Worm (Caenorhabditis elegans) whole organism, young adult: ENCODE measurements around the gene F41F3.3.
A peak's percentile ranks its signal among the peaks of the same experiment; 100 is the strongest.

Experiments
- B0336.3 ChIP-seq: fragments of 200-800 bp; sonication (Bioruptor generic); IDR thresholded peaks from 2 replicates; pipeline ENCODE4 v1.3.6; 2022; ENCODE audit warnings: missing genetic modification characterization, missing compliant biosample characterization
- F37B4.10 ChIP-seq: fragments of 200-800 bp; sonication (Bioruptor generic); IDR thresholded peaks from 2 replicates; pipeline ENCODE4 v1.3.6; 2022; ENCODE audit warnings: missing genetic modification characterization, missing compliant biosample characterization
- F39B2.1 ChIP-seq: fragments of 200-800 bp; sonication (Bioruptor generic); IDR thresholded peaks from 2 replicates; pipeline ENCODE4 v1.3.6; 2022; ENCODE audit warnings: missing genetic modification reagents, missing genetic modification characterization, missing compliant biosample characterization
- F49E8.2 ChIP-seq: sonication (generic microtip); optimal IDR thresholded peaks from 3 replicates; lab custom pipeline; 2017; ENCODE audit warnings: missing genetic modification characterization, mild to moderate bottlenecking, missing compliant biosample characterization, antibody characterized with exemption, moderate library complexity; ENCODE audit not compliant: insufficient read depth
- F57A8.1 ChIP-seq: fragments of 200-800 bp; sonication (Bioruptor generic); optimal IDR thresholded peaks from 2 replicates; lab custom pipeline; 2018; ENCODE audit warnings: mild to moderate bottlenecking, missing genetic modification characterization, moderate library complexity, missing compliant biosample characterization
- K11D2.4 ChIP-seq: fragments of 200-800 bp; sonication (Bioruptor generic); IDR thresholded peaks from 2 replicates; pipeline ENCODE4 v1.3.6; 2022; ENCODE audit warnings: missing genetic modification reagents, missing genetic modification characterization, missing compliant biosample characterization
- Y53G8AR.9 ChIP-seq: fragments of 200-800 bp; sonication (Bioruptor generic); conservative IDR thresholded peaks from 2 replicates; pipeline ENCODE4 v1.3.6; 2022; ENCODE audit warnings: missing genetic modification reagents, missing genetic modification characterization, missing compliant biosample characterization
- Y79H2A.3 ChIP-seq: fragments of 200-800 bp; sonication (Bioruptor generic); conservative IDR thresholded peaks from 2 replicates; pipeline ENCODE4 v1.3.6; 2022; ENCODE audit warnings: missing genetic modification reagents, missing genetic modification characterization, missing compliant biosample characterization
- ama-1 ChIP-seq, 3 experiments: fragments of 150-350 bp in 1 of 3; sonication (generic microtip) in 2 of 3; optimal IDR thresholded peaks; 2 replicates each; lab custom pipeline; 2014 to 2018; ENCODE audit warnings: missing biosample characterization in 2 of 3, missing genetic modification characterization in 2 of 3, missing genetic modification reagents in 2 of 3
- aptf-3 ChIP-seq: fragments of 200-800 bp; sonication (Bioruptor generic); IDR thresholded peaks from 2 replicates; pipeline ENCODE4 v1.3.6; 2022; ENCODE audit warnings: missing genetic modification characterization, missing compliant biosample characterization
- atf-7 ChIP-seq: sonication (generic microtip); optimal IDR thresholded peaks from 2 replicates; lab custom pipeline; 2017; ENCODE audit warnings: mild to moderate bottlenecking, missing genetic modification characterization, missing compliant biosample characterization
- attf-6 ChIP-seq: fragments of 200-800 bp; sonication (Bioruptor generic); IDR thresholded peaks from 2 replicates; pipeline ENCODE4 v1.3.6; 2022; ENCODE audit warnings: missing genetic modification reagents, missing genetic modification characterization, missing compliant biosample characterization
- cebp-1 ChIP-seq, 2 experiments: fragments of 200-800 bp in 1 of 2; sonication (Bioruptor generic) in 1 of 2; sonication (generic microtip) in 1 of 2; IDR thresholded peaks in 1 of 2; optimal IDR thresholded peaks in 1 of 2; 2 replicates each; pipeline versions ENCODE4 v1.3.6 to Lab custom; 2017 to 2022; ENCODE audit warnings: missing compliant biosample characterization in 2 of 2, missing genetic modification characterization in 2 of 2, mild to moderate bottlenecking in 1 of 2, missing genetic modification reagents in 1 of 2, moderate library complexity in 1 of 2
- chd-7 ChIP-seq: sonication (generic microtip); optimal IDR thresholded peaks from 2 replicates; lab custom pipeline; 2016; ENCODE audit warnings: mild to moderate bottlenecking, missing genetic modification characterization, moderate library complexity, missing compliant biosample characterization
- die-1 ChIP-seq: sonication (generic microtip); optimal IDR thresholded peaks from 2 replicates; lab custom pipeline; 2016; ENCODE audit warnings: missing genotype, mild to moderate bottlenecking, missing genetic modification characterization, missing compliant biosample characterization
- dpff-1 ChIP-seq: sonication (generic microtip); optimal IDR thresholded peaks from 2 replicates; lab custom pipeline; 2017; ENCODE audit warnings: mild to moderate bottlenecking, missing genetic modification characterization, missing compliant biosample characterization
- efl-1 ChIP-seq: fragments of 150-350 bp; optimal IDR thresholded peaks from 2 replicates; lab custom pipeline; 2014; ENCODE audit warnings: missing biosample characterization, missing genetic modification reagents, missing genetic modification characterization
- him-1 ChIP-seq: sonication (generic microtip); optimal IDR thresholded peaks from 2 replicates; lab custom pipeline; 2016; ENCODE audit warnings: missing genotype, missing genetic modification reagents, missing genetic modification characterization, missing compliant biosample characterization
- hmg-1.2 ChIP-seq: fragments of 200-800 bp; sonication (Bioruptor generic); IDR thresholded peaks from 2 replicates; pipeline ENCODE4 v1.3.6; 2022; ENCODE audit warnings: missing genetic modification reagents, missing genetic modification characterization, missing compliant biosample characterization
- lag-1 ChIP-seq: fragments of 200-800 bp; sonication (Bioruptor generic); IDR thresholded peaks from 2 replicates; pipeline ENCODE4 v1.3.6; 2022; ENCODE audit warnings: missing genetic modification reagents, missing genetic modification characterization, missing compliant biosample characterization
- let-607 ChIP-seq, 2 experiments: fragments of 200-800 bp in 1 of 2; sonication (Bioruptor generic) in 1 of 2; sonication (generic microtip) in 1 of 2; optimal IDR thresholded peaks; 2 replicates each; lab custom pipeline; 2016 to 2018; ENCODE audit warnings: mild to moderate bottlenecking in 2 of 2, missing compliant biosample characterization in 2 of 2, missing genetic modification characterization in 2 of 2, moderate library complexity in 2 of 2, missing genotype in 1 of 2
- lin-26 ChIP-seq: fragments of 200-800 bp; sonication (Bioruptor generic); IDR thresholded peaks from 2 replicates; pipeline ENCODE4 v1.3.6; 2022; ENCODE audit warnings: missing genetic modification reagents, missing genetic modification characterization, missing compliant biosample characterization
- lin-40 ChIP-seq: sonication (generic microtip); optimal IDR thresholded peaks from 2 replicates; lab custom pipeline; 2016; ENCODE audit warnings: missing genetic modification characterization, mild to moderate bottlenecking, missing compliant biosample characterization, missing genotype, missing genetic modification reagents
- lir-1 ChIP-seq: fragments of 200-800 bp; sonication (Bioruptor generic); conservative IDR thresholded peaks from 2 replicates; pipeline ENCODE4 v1.3.6; 2022; ENCODE audit warnings: missing genetic modification reagents, missing genetic modification characterization, missing compliant biosample characterization
- madf-3 ChIP-seq: fragments of 200-800 bp; sonication (Bioruptor generic); IDR thresholded peaks from 2 replicates; pipeline ENCODE4 v1.3.6; 2022; ENCODE audit warnings: missing genetic modification reagents, missing genetic modification characterization, missing compliant biosample characterization
- mcd-1 ChIP-seq: fragments of 200-800 bp; sonication (Bioruptor generic); IDR thresholded peaks from 2 replicates; pipeline ENCODE4 v1.3.6; 2022; ENCODE audit warnings: missing genetic modification reagents, missing genetic modification characterization, missing compliant biosample characterization
- mes-4 ChIP-seq: sonication (generic microtip); optimal IDR thresholded peaks from 2 replicates; lab custom pipeline; 2016; ENCODE audit warnings: missing genotype, missing genetic modification characterization, missing compliant biosample characterization
- mxl-1 ChIP-seq: sonication (generic microtip); optimal IDR thresholded peaks from 2 replicates; lab custom pipeline; 2016; ENCODE audit warnings: missing genetic modification characterization, missing compliant biosample characterization
- nfyb-1 ChIP-seq: fragments of 200-800 bp; sonication (Bioruptor generic); IDR thresholded peaks from 2 replicates; pipeline ENCODE4 v1.3.6; 2022; ENCODE audit warnings: missing genetic modification reagents, missing genetic modification characterization, missing compliant biosample characterization
- nhr-120 ChIP-seq: fragments of 200-800 bp; sonication (Bioruptor generic); IDR thresholded peaks from 2 replicates; pipeline ENCODE4 v1.3.6; 2022; ENCODE audit warnings: missing genetic modification characterization, missing compliant biosample characterization
- nhr-27 ChIP-seq: fragments of 200-800 bp; sonication (Bioruptor generic); optimal IDR thresholded peaks from 2 replicates; lab custom pipeline; 2018; ENCODE audit warnings: mild to moderate bottlenecking, missing genetic modification characterization, moderate library complexity, missing compliant biosample characterization
- nhr-80 ChIP-seq: sonication (generic microtip); optimal IDR thresholded peaks from 2 replicates; lab custom pipeline; 2016; ENCODE audit warnings: missing genetic modification characterization, missing compliant biosample characterization
- rec-8 ChIP-seq, 2 experiments: sonication (generic microtip); optimal IDR thresholded peaks; 2 replicates each; lab custom pipeline; 2016; ENCODE audit warnings: mild to moderate bottlenecking in 2 of 2, missing genetic modification characterization in 2 of 2, missing genetic modification reagents in 2 of 2, missing genotype in 2 of 2, missing biosample characterization in 1 of 2, missing compliant biosample characterization in 1 of 2, moderate library complexity in 1 of 2
- repo-1 ChIP-seq: sonication (generic microtip); optimal IDR thresholded peaks from 2 replicates; lab custom pipeline; 2017; ENCODE audit warnings: mild to moderate bottlenecking, missing genetic modification characterization, missing compliant biosample characterization
- rpc-1 ChIP-seq, 2 experiments: fragments of 150-350 bp in 1 of 2; sonication (generic microtip) in 1 of 2; optimal IDR thresholded peaks; 2 replicates each; lab custom pipeline; 2014 to 2018; ENCODE audit warnings: missing biosample characterization in 1 of 2, missing genetic modification characterization in 1 of 2, missing genetic modification reagents in 1 of 2, missing genotype in 1 of 2
- snpc-3.4 ChIP-seq: sonication (generic microtip); optimal IDR thresholded peaks from 2 replicates; lab custom pipeline; 2017; ENCODE audit warnings: missing genetic modification characterization, mild to moderate bottlenecking, missing compliant biosample characterization, antibody characterized with exemption, moderate library complexity, missing genotype, missing genetic modification reagents
- snpc-4 ChIP-seq, 5 experiments: fragments of 150-350 bp in 1 of 5; sonication (generic microtip) in 4 of 5; optimal IDR thresholded peaks; 2 replicates each; lab custom pipeline; 2014 to 2018; ENCODE audit warnings: missing genetic modification characterization in 5 of 5, missing biosample characterization in 3 of 5, antibody characterized with exemption in 2 of 5, mild to moderate bottlenecking in 2 of 5, missing compliant biosample characterization in 2 of 5, missing genotype in 2 of 5, moderate library complexity in 2 of 5, missing genetic modification reagents in 1 of 5
- tbp1 ChIP-seq: fragments of 200-800 bp; sonication (Bioruptor generic); optimal IDR thresholded peaks from 2 replicates; lab custom pipeline; 2018; ENCODE audit warnings: mild to moderate bottlenecking, missing genetic modification characterization, missing compliant biosample characterization
- tbx-9 ChIP-seq: sonication (generic microtip); optimal IDR thresholded peaks from 2 replicates; lab custom pipeline; 2016; ENCODE audit warnings: borderline replicate concordance, missing genetic modification characterization, inconsistent platforms, missing compliant biosample characterization
- zim-3 ChIP-seq: sonication (generic microtip); optimal IDR thresholded peaks from 2 replicates; lab custom pipeline; 2017; ENCODE audit warnings: mild to moderate bottlenecking, missing genetic modification characterization, moderate library complexity, missing compliant biosample characterization
- ztf-26 ChIP-seq: sonication (generic microtip); optimal IDR thresholded peaks from 2 replicates; lab custom pipeline; 2017; ENCODE audit warnings: missing genetic modification characterization, missing compliant biosample characterization
- ztf-6 ChIP-seq: fragments of 200-800 bp; sonication (Bioruptor generic); IDR thresholded peaks from 2 replicates; pipeline ENCODE4 v1.3.6; 2022; ENCODE audit warnings: missing genetic modification reagents, missing genetic modification characterization, missing compliant biosample characterization

The F41F3.3 gene

ce11 chrV:4632808-4633207 lies 15.2 kb downstream of the F41F3.3 start (continued):
- TF ChIP-seq nfyb-1 (GFP tag; lab: Robert Waterston, UW) = peak; percentile 68
- peak; percentile 57 for TF ChIP-seq hmg-1.2 (GFP tag; lab: Robert Waterston, UW)
- TF ChIP-seq nhr-120 (GFP tag; lab: Robert Waterston, UW) = 0 out of 2 replicates have a peak, but pooled peaks have one; percentile 84
- TF ChIP-seq Y53G8AR.9 (GFP tag; lab: Robert Waterston, UW) = peak; percentile 64
- TF ChIP-seq attf-6 = peak; percentile 71
- peak; percentile 98 for TF ChIP-seq lin-26 (GFP tag; lab: Robert Waterston, UW)
- TF ChIP-seq Y79H2A.3 = peak; percentile 26; the same call in 1 of the 2 replicates
- peak; percentile 48 for TF ChIP-seq mcd-1 (GFP tag; lab: Robert Waterston, UW)
- peak; percentile 72; the same call in 1 of the 2 replicates for TF ChIP-seq aptf-3 (GFP tag; lab: Robert Waterston, UW)
- TF ChIP-seq cebp-1 (GFP tag; IDR thresholded peaks at IDR 0.05; lab: Robert Waterston, UW) = 0 out of 2 replicates have a peak, but pooled peaks have one; percentile 27
- peak; percentile 21 for TF ChIP-seq cebp-1 (tag; optimal IDR thresholded peaks at IDR 0.05; lab: Kevin White, UChicago)
- peak; percentile 23 for TF ChIP-seq rpc-1 (optimal IDR thresholded peaks at IDR 0.05; lab: Kevin White, UChicago)
- peak; percentile 56 for TF ChIP-seq rpc-1 (tag; optimal IDR thresholded peaks at IDR 0.05; lab: Kevin White, UChicago)
- peak; percentile 15 for TF ChIP-seq die-1 (tag; lab: Kevin White, UChicago)

- peak; percentile 60 for TF ChIP-seq nhr-80 (tag; lab: Kevin White, UChicago)
- no peak for TF ChIP-seq mxl-1 (tag; lab: Kevin White, UChicago)
These were observed 17.8 kb downstream of the F41F3.3 start for ce11 chrV:4630267-4630666.

DNA sequence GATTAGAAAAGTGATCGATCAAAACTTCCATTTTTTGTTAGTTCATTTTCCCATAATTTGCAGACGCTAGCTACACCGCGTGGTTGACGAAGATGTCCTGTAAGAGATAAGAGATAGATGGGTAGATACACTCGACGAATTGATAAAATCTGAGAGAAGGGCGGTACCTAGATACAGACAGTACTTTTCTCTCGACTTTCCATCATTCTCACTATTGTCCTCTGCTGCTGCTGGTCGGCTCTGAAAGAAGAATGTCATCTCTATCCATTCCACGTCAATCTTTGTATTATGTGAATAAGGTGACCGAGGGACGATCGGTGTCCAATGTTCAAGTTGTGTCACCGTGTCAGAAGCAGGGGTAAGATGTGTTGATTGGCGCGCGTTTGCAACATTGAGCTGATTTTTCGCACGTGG lies 19.5 kb downstream of the F41F3.3 start, which contains the start of gene pmt-2:
Gene pmt-2 (plus strand): TSS at position 64 of the 414 bp plus-strand sequence.
- peak; percentile 21 for TF ChIP-seq lin-40 (tag; lab: Kevin White, UChicago)
- TF ChIP-seq lin-26 (GFP tag; lab: Robert Waterston, UW) = 0 out of 2 replicates have a peak, but pooled peaks have one; percentile 11
- no peak for TF ChIP-seq F39B2.1 (GFP tag; lab: Robert Waterston, UW)
- TF ChIP-seq snpc-4 (GFP tag; optimal IDR thresholded peaks at IDR 0.05; lab: Kevin White, UChicago) = no peak
- no peak for TF ChIP-seq snpc-4 (tag; optimal IDR thresholded peaks at IDR 0.05; lab: Kevin White, UChicago)
- TF ChIP-seq F49E8.2 (tag; lab: Kevin White, UChicago) = no peak
- TF ChIP-seq hmg-1.2 (GFP tag; lab: Robert Waterston, UW) = no peak
- no peak for TF ChIP-seq lag-1 (GFP tag; lab: Robert Waterston, UW)
- no peak for TF ChIP-seq zim-3
- no peak for TF ChIP-seq K11D2.4
- TF ChIP-seq F57A8.1 (GFP tag; lab: Kevin White, UChicago) = no peak
- TF ChIP-seq cebp-1 (GFP tag; IDR thresholded peaks at IDR 0.05; lab: Robert Waterston, UW) = no peak
- TF ChIP-seq cebp-1 (tag; optimal IDR thresholded peaks at IDR 0.05; lab: Kevin White, UChicago) = peak; percentile 4
- no peak for TF ChIP-seq snpc-3.4 (tag; lab: Kevin White, UChicago)
- no peak for TF ChIP-seq ztf-6
- no peak for TF ChIP-seq mes-4 (tag; lab: Kevin White, UChicago)
- no peak for TF ChIP-seq efl-1 (GFP tag; lab: Kevin White, UChicago)
- no peak for TF ChIP-seq lir-1 (GFP tag; lab: Robert Waterston, UW)
- TF ChIP-seq repo-1 (tag; lab: Kevin White, UChicago) = no peak
- peak; percentile 48 for TF ChIP-seq atf-7 (tag; lab: Kevin White, UChicago)
- 0 out of 2 replicates have a peak, but pooled peaks have one; percentile 16 for TF ChIP-seq madf-3 (GFP tag; lab: Robert Waterston, UW)
- no peak for TF ChIP-seq dpff-1 (tag; lab: Kevin White, UChicago)
- TF ChIP-seq let-607 (tag; optimal IDR thresholded peaks at IDR 0.05; lab: Kevin White, UChicago) = peak in 1 of 2 experiments; percentile 54
- TF ChIP-seq tbx-9 = no peak
- TF ChIP-seq nhr-27 (tag; lab: Kevin White, UChicago) = peak; percentile 5
- TF ChIP-seq B0336.3 = 0 out of 2 replicates have a peak, but pooled peaks have one; percentile 54
- TF ChIP-seq ama-1 (optimal IDR thresholded peaks at IDR 0.05; lab: Kevin White, UChicago) = no peak
- no peak for TF ChIP-seq ama-1 (GFP tag; optimal IDR thresholded peaks at IDR 0.05; lab: Kevin White, UChicago)
- TF ChIP-seq ztf-26 (tag; lab: Kevin White, UChicago) = peak; percentile 35
- TF ChIP-seq chd-7 (tag; lab: Kevin White, UChicago) = peak; percentile 10
- TF ChIP-seq F37B4.10 (GFP tag; lab: Robert Waterston, UW) = no peak
- TF ChIP-seq him-1 (tag; lab: Kevin White, UChicago) = no peak
- peak; percentile 71 for TF ChIP-seq nhr-80 (tag; lab: Kevin White, UChicago)
- no peak for TF ChIP-seq rec-8 (tag; optimal IDR thresholded peaks at IDR 0.05; lab: Kevin White, UChicago)
- TF ChIP-seq tbp1 (GFP tag; lab: Kevin White, UChicago) = no peak
